Fruit fly (Drosophila melanogaster): Measurements from ENCODE around the gene CG6839.

Gene CG6839

DNA sequence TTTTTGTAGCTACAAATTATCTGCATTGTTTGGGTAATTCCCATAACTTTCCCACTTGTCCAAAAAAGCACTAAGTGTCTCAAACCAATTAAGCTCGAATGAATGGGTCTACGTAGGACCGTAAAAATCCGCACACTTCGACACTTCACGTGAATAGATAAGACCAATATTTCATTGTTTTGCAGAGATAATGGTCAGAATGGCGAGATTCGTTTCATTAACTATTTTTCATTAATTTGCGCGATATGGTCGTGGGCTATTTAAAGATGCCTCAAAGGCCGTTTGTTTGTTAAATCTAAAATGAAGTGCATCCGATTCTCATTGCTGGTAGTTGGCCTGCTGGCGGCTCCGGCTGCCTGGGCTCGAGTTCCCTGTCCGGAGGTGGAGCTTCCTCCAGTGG, at the start of gene CG6839:
TSS of gene CG6839 (plus strand) at position 301 of the 400 bp plus-strand sequence.
- no peak for TF ChIP-seq Dll (optimal IDR thresholded peaks at IDR 0.05)
- TF ChIP-seq pan (optimal IDR thresholded peaks at IDR 0.05): no peak
- TF ChIP-seq EcR (GFP tag; optimal IDR thresholded peaks at IDR 0.05): no peak
- no peak for TF ChIP-seq usp (GFP tag; optimal IDR thresholded peaks at IDR 0.05)
- TF ChIP-seq psq (optimal IDR thresholded peaks at IDR 0.05): no peak
- no peak for TF ChIP-seq CG8478 (optimal IDR thresholded peaks at IDR 0.05)

dm6 chr3L:18869035-18869826, 48.1 kb upstream of the CG6839 start, which contains the start of gene Grx1:
Gene Grx1 (plus strand): TSS chr3L:18869230.
- no peak for TF ChIP-seq Dll (optimal IDR thresholded peaks at IDR 0.05)
- TF ChIP-seq usp (GFP tag; optimal IDR thresholded peaks at IDR 0.05): no peak
- TF ChIP-seq EcR (GFP tag; optimal IDR thresholded peaks at IDR 0.05): no peak
- TF ChIP-seq pan (optimal IDR thresholded peaks at IDR 0.05): no peak
- no peak for TF ChIP-seq psq (optimal IDR thresholded peaks at IDR 0.05)
- no peak for TF ChIP-seq CG8478 (optimal IDR thresholded peaks at IDR 0.05)

DNA sequence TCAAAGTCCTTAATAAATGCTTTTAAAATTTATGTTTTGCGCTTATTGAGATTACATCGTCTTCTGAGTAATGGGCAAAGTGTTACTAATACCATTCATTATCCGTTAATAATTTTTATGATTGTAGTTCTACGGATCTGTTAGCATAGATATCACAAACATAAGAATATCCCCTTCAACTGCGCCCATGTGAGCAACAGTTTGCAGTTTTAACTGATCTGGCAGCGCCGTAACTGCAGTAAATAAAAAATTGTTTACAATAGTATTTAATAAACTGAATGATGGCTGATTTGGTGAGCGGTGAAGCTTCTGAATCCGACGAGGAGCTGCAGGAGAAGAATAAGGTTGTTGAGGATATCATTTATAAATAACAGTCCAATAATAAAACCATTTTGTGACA, 47.4 kb upstream of the CG6839 start, which contains the start of gene Blos3:
TSS of gene Blos3 (plus strand) at position 198 of the 400 bp plus-strand sequence.
- no peak for TF ChIP-seq CG8478 (optimal IDR thresholded peaks at IDR 0.05)
- no peak for TF ChIP-seq EcR (GFP tag; optimal IDR thresholded peaks at IDR 0.05)
- no peak for TF ChIP-seq psq (optimal IDR thresholded peaks at IDR 0.05)
- no peak for TF ChIP-seq Dll (optimal IDR thresholded peaks at IDR 0.05)
- TF ChIP-seq usp (GFP tag; optimal IDR thresholded peaks at IDR 0.05): no peak
- TF ChIP-seq pan (optimal IDR thresholded peaks at IDR 0.05): no peak

dm6 chr3L:18872440-18872839, 44.9 kb upstream of the CG6839 start, which contains the start of the genes Rad9 and Uggt:
Gene Rad9 (minus strand): TSS chr3L:18872553.
Gene Uggt (plus strand): TSS chr3L:18872747.
- TF ChIP-seq Dll (optimal IDR thresholded peaks at IDR 0.05): no peak
- no peak for TF ChIP-seq psq (optimal IDR thresholded peaks at IDR 0.05)
- TF ChIP-seq CG8478 (optimal IDR thresholded peaks at IDR 0.05): no peak
- no peak for TF ChIP-seq pan (optimal IDR thresholded peaks at IDR 0.05)
- no peak for TF ChIP-seq EcR (GFP tag; optimal IDR thresholded peaks at IDR 0.05)
- no peak for TF ChIP-seq usp (GFP tag; optimal IDR thresholded peaks at IDR 0.05)

DNA sequence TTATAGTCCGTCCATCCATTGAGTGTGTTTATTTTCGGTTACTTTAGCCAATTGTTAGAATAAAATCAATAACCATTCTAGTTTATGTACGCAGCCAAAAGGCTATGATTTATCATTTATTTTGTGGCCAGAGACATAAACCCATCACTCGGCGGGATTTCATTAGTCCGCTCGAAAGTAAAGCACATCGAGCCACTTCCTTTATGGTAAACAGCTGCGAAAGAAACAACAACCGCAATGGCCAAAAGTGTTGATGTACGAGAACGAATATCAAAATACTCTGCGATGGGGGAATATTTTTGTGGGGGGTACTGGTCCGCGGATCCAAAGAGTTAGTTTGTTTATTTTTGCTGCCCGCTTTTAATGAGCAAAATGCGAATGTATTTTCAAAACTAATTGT, 35.8 kb upstream of the CG6839 start:
- TF ChIP-seq pan (optimal IDR thresholded peaks at IDR 0.05) (no peak), Dll (optimal IDR thresholded peaks at IDR 0.05) (no peak), psq (optimal IDR thresholded peaks at IDR 0.05) (no peak), EcR (GFP tag; optimal IDR thresholded peaks at IDR 0.05) (no peak), CG8478 (optimal IDR thresholded peaks at IDR 0.05) (no peak), usp (GFP tag; optimal IDR thresholded peaks at IDR 0.05) (no peak)

DNA sequence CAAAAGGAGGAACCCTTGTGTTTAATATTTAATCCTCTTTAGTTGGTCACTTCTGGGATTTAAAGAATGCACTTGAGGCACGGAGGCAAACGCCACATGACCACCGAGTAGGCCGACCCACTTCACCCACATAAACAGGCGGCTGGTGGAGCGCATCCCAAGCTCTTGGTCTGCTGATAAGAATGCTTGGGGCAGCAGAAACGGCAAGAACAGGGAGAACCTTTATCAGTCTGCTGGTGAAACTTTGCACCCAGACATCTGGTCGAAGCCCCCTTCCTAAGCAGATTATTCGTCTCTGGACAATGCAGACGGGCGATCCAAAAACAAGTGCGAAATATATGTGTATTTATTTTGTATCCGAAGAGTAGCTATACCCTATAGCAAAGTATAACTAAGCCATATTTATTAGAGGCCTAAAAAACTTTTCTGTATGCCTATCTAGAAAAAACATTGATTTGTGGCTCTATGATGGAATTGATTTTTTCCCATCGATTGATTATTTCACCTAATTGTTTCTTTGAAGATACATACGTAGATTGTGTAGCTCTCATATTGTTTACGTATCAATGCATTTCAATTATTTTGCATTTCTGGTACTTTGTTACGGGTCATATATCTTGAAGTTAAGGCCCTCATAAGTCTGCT, 28.0 kb upstream of the CG6839 start:
- TF ChIP-seq usp (GFP tag; optimal IDR thresholded peaks at IDR 0.05): no peak
- TF ChIP-seq psq (optimal IDR thresholded peaks at IDR 0.05): no peak
- TF ChIP-seq pan (optimal IDR thresholded peaks at IDR 0.05): no peak
- no peak for TF ChIP-seq Dll (optimal IDR thresholded peaks at IDR 0.05)
- no peak for TF ChIP-seq CG8478 (optimal IDR thresholded peaks at IDR 0.05)

dm6 chr3L:18890283-18891175, 26.9 kb upstream of the CG6839 start, which contains the start of gene CG3961:
Gene CG3961 (minus strand): TSS chr3L:18890483.
- TF ChIP-seq CG8478 (optimal IDR thresholded peaks at IDR 0.05): no peak
- no peak for TF ChIP-seq psq (optimal IDR thresholded peaks at IDR 0.05)
- TF ChIP-seq pan (optimal IDR thresholded peaks at IDR 0.05): no peak
- TF ChIP-seq EcR (GFP tag; optimal IDR thresholded peaks at IDR 0.05): no peak
- TF ChIP-seq Dll (optimal IDR thresholded peaks at IDR 0.05): no peak
- TF ChIP-seq usp (GFP tag; optimal IDR thresholded peaks at IDR 0.05): no peak

- TF ChIP-seq Dll (optimal IDR thresholded peaks at IDR 0.05) (no peak), psq (optimal IDR thresholded peaks at IDR 0.05) (no peak), pan (optimal IDR thresholded peaks at IDR 0.05) (no peak)
Measured at dm6 chr3L:18891986-18892385, 25.4 kb upstream of the CG6839 start, which contains the start of gene NijB. Gene NijB (plus strand): TSS chr3L:18892383.

DNA sequence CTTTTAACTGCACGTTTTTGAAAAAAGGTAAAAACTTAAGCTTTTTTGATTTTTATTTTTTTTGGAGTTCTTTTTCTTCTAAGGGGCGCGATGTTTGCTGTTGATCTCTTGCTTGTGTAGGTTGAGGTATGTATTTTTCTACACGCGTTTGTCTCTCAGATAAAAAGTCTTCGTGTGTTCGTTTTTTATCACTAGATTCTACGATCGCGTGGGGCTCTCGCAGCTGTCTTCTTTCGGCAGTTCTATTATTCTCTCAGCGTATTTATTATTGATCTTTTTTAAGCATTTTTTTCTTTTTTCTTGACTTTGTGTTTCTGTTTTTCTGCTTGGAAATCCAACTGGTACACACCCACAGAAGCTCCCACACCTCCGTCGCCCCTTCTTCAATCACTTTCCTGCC, 22.3 kb upstream of the CG6839 start:
- TF ChIP-seq CG8478 (optimal IDR thresholded peaks at IDR 0.05): no peak
- no peak for TF ChIP-seq Dll (optimal IDR thresholded peaks at IDR 0.05)
- TF ChIP-seq pan (optimal IDR thresholded peaks at IDR 0.05): no peak
- no peak for TF ChIP-seq usp (GFP tag; optimal IDR thresholded peaks at IDR 0.05)
- no peak for TF ChIP-seq psq (optimal IDR thresholded peaks at IDR 0.05)
- TF ChIP-seq EcR (GFP tag; optimal IDR thresholded peaks at IDR 0.05): no peak

dm6 chr3L:18896297-18896863, 21.0 kb upstream of the CG6839 start:
- TF ChIP-seq Dll (optimal IDR thresholded peaks at IDR 0.05) (no peak), usp (GFP tag; optimal IDR thresholded peaks at IDR 0.05) (no peak), EcR (GFP tag; optimal IDR thresholded peaks at IDR 0.05) (no peak), pan (optimal IDR thresholded peaks at IDR 0.05) (no peak), CG8478 (optimal IDR thresholded peaks at IDR 0.05) (no peak), psq (optimal IDR thresholded peaks at IDR 0.05) (no peak)
